Worm (Caenorhabditis elegans): ENCODE results near the gene T27A8.3.
A peak's percentile ranks its signal among the peaks of the same experiment; 100 is the strongest.

DNA sequence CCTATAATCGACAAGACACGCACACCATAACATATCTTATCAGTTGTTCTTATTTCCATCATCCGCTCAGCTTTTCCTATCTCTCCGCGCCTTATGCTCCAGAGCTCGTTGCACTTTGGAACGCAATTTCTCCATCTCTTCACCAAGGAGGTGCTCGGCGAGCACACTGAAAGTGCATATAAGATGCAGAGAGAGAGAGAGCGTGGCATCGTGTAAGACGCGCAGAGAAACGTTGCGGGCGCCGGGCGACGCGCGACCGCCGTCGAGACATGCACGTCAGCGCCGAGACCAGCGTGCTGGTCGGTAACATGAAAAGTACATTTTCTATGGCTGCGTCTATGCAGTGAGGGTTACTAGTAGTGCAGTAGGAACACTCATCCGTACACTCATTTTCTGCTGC is 37.9 kb upstream of the T27A8.3 start:
- no peak for TF ChIP-seq W03F9.2 (tag; optimal IDR thresholded peaks at IDR 0.05)
- TF ChIP-seq him-1 (tag; optimal IDR thresholded peaks at IDR 0.05) = peak; percentile 50
- TF ChIP-seq dao-5 (tag; optimal IDR thresholded peaks at IDR 0.05) = no peak
